Fruit fly (Drosophila melanogaster): Measurements from ENCODE around the gene Dyrk2.

Dyrk2 gene

DNA sequence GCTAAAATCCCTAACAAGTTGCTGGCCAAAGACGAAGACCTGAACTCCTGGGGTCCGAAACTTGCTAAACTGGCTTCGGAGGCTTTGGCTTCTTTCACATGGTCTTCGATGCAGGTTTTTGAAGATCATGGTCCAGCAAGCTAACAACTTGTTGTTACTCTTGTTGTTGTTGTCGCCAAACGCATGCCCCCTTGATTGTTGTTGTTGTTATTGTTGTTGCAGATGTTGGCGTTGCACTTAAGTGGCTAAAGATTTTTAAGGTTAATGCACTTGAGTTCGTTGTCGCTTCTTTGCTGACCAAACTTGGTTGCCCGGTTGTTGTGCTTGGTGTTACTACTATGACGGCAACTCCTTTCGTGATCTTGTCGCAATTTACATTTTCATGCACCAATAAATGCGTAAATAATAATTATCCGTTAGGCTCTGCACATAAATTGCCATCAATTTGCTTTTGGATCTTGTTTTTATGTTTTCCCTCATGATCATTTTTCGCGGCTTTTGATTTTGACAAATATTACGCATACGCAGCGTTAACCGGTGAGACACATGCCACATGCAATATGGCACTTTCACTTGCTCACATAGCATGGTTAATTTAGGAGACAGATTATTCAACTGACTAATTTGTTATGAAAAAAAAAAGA is 26.2 kb downstream of the Dyrk2 start:
- TF ChIP-seq CTCF (optimal IDR thresholded peaks at IDR 0.05), result no peak
- TF ChIP-seq CG8478 (optimal IDR thresholded peaks at IDR 0.05), result no peak

dm6 chr2L:14207134-14207533 is 26.8 kb downstream of the Dyrk2 start:
- TF ChIP-seq CG8478 (optimal IDR thresholded peaks at IDR 0.05), result no peak
- no peak for TF ChIP-seq CTCF (optimal IDR thresholded peaks at IDR 0.05)

DNA sequence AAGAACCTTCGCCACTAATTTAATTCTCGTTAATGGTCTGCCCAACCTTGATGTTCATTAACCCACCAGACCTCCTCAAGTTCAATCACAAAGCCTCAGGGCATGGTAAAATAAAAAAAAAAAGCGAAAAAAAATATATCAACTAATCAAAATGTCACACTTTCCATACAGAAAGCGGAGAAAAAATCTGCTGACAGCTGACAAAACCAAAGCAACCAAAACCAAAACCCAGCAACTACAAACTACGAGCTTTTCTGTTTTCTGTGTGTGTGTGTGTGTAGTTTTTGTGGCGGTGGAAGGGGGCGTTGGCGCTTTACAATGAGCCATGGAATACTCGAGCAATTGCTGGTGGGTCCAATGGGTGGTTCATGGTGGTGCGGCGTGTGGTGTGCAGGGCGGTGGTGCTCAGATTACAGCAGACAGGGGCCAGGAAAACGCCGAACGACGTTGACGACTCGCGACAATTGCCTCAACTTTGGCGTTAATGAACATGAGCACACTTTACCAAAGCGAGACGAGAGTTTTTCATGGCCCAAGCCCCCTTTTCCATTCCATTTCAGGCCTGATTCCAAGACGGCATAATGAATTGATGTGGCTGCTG is 30.0 kb downstream of the Dyrk2 start:
- TF ChIP-seq CG8478 (optimal IDR thresholded peaks at IDR 0.05) (no peak), CTCF (optimal IDR thresholded peaks at IDR 0.05) (no peak)

DNA sequence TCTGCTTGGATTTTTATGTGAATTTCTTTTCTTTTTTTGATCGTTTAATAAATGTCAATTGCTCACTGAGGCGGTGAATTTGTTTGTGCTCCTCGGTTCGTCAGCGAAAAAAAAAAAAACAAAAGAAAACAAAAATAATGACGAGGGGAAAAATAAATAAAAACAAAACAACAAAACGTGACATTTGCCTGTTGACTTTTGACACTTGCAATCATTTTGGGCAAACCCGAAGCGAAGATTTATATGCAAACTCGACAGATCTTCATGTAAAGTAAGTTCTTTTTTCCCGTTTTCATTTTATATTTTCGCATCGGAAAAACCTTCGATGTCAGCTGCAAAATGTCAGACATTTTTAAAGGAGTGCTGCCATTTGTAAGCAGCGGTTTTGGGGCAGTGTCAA is 33.5 kb downstream of the Dyrk2 start:
- TF ChIP-seq CTCF (optimal IDR thresholded peaks at IDR 0.05), result no peak
- TF ChIP-seq CG8478 (optimal IDR thresholded peaks at IDR 0.05), result no peak

dm6 chr2L:14198341-14198740 is 35.6 kb downstream of the Dyrk2 start:
- TF ChIP-seq CTCF (optimal IDR thresholded peaks at IDR 0.05), result no peak
- no peak for TF ChIP-seq CG8478 (optimal IDR thresholded peaks at IDR 0.05)

dm6 chr2L:14197195-14197594 is 36.7 kb downstream of the Dyrk2 start:
- no peak for TF ChIP-seq CG8478 (optimal IDR thresholded peaks at IDR 0.05)
- TF ChIP-seq CTCF (optimal IDR thresholded peaks at IDR 0.05), result no peak

DNA sequence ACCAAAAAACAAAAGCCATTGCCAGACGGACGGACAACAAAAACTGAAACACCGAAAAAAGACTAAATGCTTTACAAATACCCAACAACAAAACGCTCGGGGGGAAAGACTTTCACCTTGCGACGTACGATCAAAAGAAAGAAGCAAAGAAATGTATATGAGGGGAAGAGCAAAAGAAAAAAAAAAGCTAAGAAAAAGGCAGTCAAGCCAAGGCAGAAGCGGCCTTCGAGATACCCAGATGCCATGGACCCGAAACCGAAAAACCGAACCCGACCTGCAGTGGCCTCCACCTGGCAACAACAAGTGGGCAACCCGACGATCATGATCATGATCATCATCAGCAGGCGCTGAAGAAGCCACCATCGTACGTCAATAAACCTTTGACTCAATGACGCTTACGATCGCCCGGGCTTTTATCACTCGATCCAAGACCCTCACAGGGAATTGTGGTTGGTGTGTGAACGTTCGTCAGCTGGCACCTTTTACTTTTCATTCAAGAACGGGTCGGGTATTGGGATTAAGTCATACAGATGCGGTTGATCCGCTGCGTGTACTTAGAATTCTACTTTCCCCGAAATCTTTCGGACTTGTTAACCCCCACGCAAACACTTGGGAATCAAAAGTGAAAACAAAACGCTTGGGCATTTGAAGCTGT is 50.9 kb downstream of the Dyrk2 start:
- TF ChIP-seq CTCF (optimal IDR thresholded peaks at IDR 0.05) (no peak), CG8478 (optimal IDR thresholded peaks at IDR 0.05) (no peak)

dm6 chr2L:14181839-14182238 is 52.1 kb downstream of the Dyrk2 start:
- TF ChIP-seq CTCF (optimal IDR thresholded peaks at IDR 0.05) (no peak), CG8478 (optimal IDR thresholded peaks at IDR 0.05) (no peak)

DNA sequence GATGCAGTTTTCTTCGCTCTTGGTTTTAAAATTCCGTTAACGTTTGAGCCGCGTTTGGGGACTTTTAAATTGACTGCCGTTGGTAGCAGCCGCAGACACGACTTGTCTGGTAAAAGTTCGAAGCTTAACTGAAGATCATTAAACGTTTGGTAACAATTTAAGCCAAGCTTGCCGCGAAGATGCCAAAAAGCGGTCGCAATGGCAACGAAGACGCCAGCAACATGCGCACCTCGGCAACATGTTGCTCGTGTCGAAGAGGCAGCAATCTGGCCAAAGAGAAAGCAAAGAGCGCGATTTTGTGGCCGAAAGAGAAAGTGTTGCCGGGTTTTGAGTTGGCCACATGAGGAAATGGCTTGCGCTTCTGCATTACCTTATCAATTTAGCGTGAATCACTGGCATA is 53.4 kb downstream of the Dyrk2 start, which contains the start of gene CG43333:
Gene CG43333, minus strand, starts transcription at position 134 of the 400 bp plus-strand sequence.
- TF ChIP-seq CTCF (optimal IDR thresholded peaks at IDR 0.05) (no peak), CG8478 (optimal IDR thresholded peaks at IDR 0.05) (no peak)

- no peak for TF ChIP-seq CG8478 (optimal IDR thresholded peaks at IDR 0.05)
- TF ChIP-seq CTCF (optimal IDR thresholded peaks at IDR 0.05), result no peak
These were observed 54.5 kb downstream of the Dyrk2 start for dm6 chr2L:14179409-14179808.

DNA sequence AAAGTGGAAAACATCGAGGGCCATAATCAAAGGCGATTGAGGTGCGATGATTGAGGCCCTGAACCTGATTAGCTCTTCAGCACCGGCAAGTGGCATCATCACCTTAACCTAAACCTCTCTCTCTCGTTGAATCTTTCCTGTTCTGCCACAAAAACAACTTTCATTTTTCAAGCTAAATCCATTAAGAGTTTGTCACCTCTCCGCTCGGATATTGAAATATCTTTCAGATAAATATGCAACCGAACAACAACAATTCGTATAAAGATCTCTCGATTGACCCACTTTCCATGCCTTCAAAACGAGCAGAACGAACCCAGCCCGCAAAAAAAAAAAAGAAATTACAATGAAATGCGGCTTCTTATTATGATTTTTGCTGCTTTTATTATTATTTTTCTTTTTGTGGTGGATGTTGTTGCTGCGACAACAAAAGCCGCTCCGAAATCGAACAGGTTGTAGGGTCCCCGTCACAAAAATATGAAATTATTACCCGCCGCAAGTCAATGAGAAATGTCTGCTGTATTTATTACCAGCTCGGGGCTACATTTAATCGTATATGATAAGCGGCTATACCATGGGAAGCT is 56.4 kb downstream of the Dyrk2 start:
- no peak for TF ChIP-seq CTCF (optimal IDR thresholded peaks at IDR 0.05)
- TF ChIP-seq CG8478 (optimal IDR thresholded peaks at IDR 0.05), result no peak

dm6 chr2L:14169653-14170052 is 64.3 kb downstream of the Dyrk2 start:
- TF ChIP-seq CG8478 (optimal IDR thresholded peaks at IDR 0.05) (no peak), CTCF (optimal IDR thresholded peaks at IDR 0.05) (no peak)

dm6 chr2L:14163122-14163521 is 70.8 kb downstream of the Dyrk2 start, which contains the start of gene CG43332:
Gene CG43332 (minus strand): TSS chr2L:14163222.
- TF ChIP-seq CG8478 (optimal IDR thresholded peaks at IDR 0.05) (no peak), CTCF (optimal IDR thresholded peaks at IDR 0.05) (no peak)

dm6 chr2L:14160887-14161286 is 73.0 kb downstream of the Dyrk2 start:
- TF ChIP-seq CTCF (optimal IDR thresholded peaks at IDR 0.05), result peak; percentile 89 to 92
- TF ChIP-seq CG8478 (optimal IDR thresholded peaks at IDR 0.05), result no peak

DNA sequence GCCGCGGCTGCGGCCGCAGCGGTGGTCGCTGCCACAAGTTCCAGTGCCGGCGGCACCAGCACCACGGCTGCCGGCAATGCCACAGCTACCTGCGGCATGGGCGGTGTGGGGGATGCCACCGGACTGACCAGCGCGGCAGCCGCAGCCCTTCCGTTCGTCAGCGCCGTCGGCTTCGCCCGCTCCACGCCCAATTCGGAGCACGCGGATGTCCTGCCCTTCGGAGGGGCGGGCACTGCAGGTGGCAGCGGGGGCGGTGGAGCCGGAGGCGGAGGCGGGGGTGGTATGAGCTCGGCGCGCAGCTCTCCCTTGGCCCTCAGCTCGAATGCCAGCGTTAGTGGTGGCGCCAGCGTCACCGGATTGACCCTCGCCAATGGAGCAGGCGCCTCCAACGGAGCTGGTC is 75.9 kb downstream of the Dyrk2 start:
- no peak for TF ChIP-seq CG8478 (optimal IDR thresholded peaks at IDR 0.05)
- no peak for TF ChIP-seq CTCF (optimal IDR thresholded peaks at IDR 0.05)

DNA sequence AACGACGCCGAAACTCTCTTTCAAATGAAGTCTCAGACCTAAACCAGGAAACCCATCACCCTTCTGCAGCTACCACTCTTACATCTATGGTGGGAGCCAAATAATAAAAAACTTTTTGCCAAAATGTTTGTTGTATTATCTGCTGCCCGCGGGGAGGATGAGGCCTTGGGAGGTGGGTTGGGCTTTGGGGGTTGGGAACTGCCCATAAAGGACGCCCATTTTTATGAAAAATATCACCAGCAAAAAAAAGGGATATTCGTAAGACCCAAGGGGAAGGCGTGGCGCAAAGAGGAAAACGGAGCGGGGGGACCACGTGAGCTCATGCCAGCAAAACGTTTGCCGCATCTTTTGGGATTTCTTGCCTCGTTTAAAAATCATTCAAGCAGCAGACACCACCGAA is 87.6 kb downstream of the Dyrk2 start:
- TF ChIP-seq CTCF (optimal IDR thresholded peaks at IDR 0.05) (no peak), CG8478 (optimal IDR thresholded peaks at IDR 0.05) (no peak)
